Worm (Caenorhabditis elegans) whole organism, young adult: ENCODE results near the gene gldi-8.

ENCODE experiments used
- B0336.3 ChIP-seq: fragments of 200-800 bp; sonication (Bioruptor generic); IDR thresholded peaks from 2 replicates; pipeline ENCODE4 v1.3.6; 2022; ENCODE audit warnings: missing genetic modification characterization, missing compliant biosample characterization
- C17E4.6 ChIP-seq: fragments of 200-800 bp; sonication (Bioruptor generic); IDR thresholded peaks from 2 replicates; pipeline ENCODE4 v1.3.6; 2022; ENCODE audit warnings: missing genetic modification reagents, missing genetic modification characterization, missing compliant biosample characterization
- F22D6.2 ChIP-seq: sonication (generic microtip); optimal IDR thresholded peaks from 2 replicates; lab custom pipeline; 2016; ENCODE audit warnings: mild to moderate bottlenecking, missing genetic modification characterization, missing compliant biosample characterization
- F49E8.2 ChIP-seq: sonication (generic microtip); optimal IDR thresholded peaks from 3 replicates; lab custom pipeline; 2017; ENCODE audit warnings: missing genetic modification characterization, mild to moderate bottlenecking, missing compliant biosample characterization, antibody characterized with exemption, moderate library complexity; ENCODE audit not compliant: insufficient read depth
- F55B11.4 ChIP-seq: sonication (generic microtip); optimal IDR thresholded peaks from 2 replicates; lab custom pipeline; 2016; ENCODE audit warnings: missing compliant biosample characterization, missing genetic modification characterization, borderline replicate concordance; ENCODE audit not compliant: insufficient read depth
- K12H6.12 ChIP-seq: fragments of 200-800 bp; sonication (Bioruptor generic); optimal IDR thresholded peaks from 2 replicates; lab custom pipeline; 2018; ENCODE audit warnings: mild to moderate bottlenecking, missing genetic modification characterization, missing compliant biosample characterization
- Y79H2A.3 ChIP-seq: fragments of 200-800 bp; sonication (Bioruptor generic); conservative IDR thresholded peaks from 2 replicates; pipeline ENCODE4 v1.3.6; 2022; ENCODE audit warnings: missing genetic modification reagents, missing genetic modification characterization, missing compliant biosample characterization
- atf-7 ChIP-seq: sonication (generic microtip); optimal IDR thresholded peaks from 2 replicates; lab custom pipeline; 2017; ENCODE audit warnings: mild to moderate bottlenecking, missing genetic modification characterization, missing compliant biosample characterization
- athp-1 ChIP-seq: sonication (generic microtip); optimal IDR thresholded peaks from 2 replicates; lab custom pipeline; 2017; ENCODE audit warnings: mild to moderate bottlenecking, missing genetic modification characterization, missing compliant biosample characterization
- attf-3 ChIP-seq: fragments of 200-800 bp; sonication (Bioruptor generic); conservative IDR thresholded peaks from 2 replicates; pipeline ENCODE4 v1.3.6; 2022; ENCODE audit warnings: missing genetic modification reagents, missing genetic modification characterization, missing compliant biosample characterization
- attf-5 ChIP-seq: fragments of 200-800 bp; sonication (Bioruptor generic); optimal IDR thresholded peaks from 2 replicates; lab custom pipeline; 2018; ENCODE audit warnings: mild to moderate bottlenecking, missing genetic modification characterization, missing compliant biosample characterization
- bed-2 ChIP-seq: fragments of 200-800 bp; sonication (Bioruptor generic); IDR thresholded peaks from 2 replicates; pipeline ENCODE4 v1.3.6; 2022; ENCODE audit warnings: missing genetic modification reagents, missing genetic modification characterization, missing compliant biosample characterization
- cebp-1 ChIP-seq, 2 experiments: fragments of 200-800 bp in 1 of 2; sonication (Bioruptor generic) in 1 of 2; sonication (generic microtip) in 1 of 2; IDR thresholded peaks in 1 of 2; optimal IDR thresholded peaks in 1 of 2; 2 replicates each; pipeline versions ENCODE4 v1.3.6 to Lab custom; 2017 to 2022; ENCODE audit warnings: missing compliant biosample characterization in 2 of 2, missing genetic modification characterization in 2 of 2, mild to moderate bottlenecking in 1 of 2, missing genetic modification reagents in 1 of 2, moderate library complexity in 1 of 2
- ceh-100 ChIP-seq: fragments of 200-800 bp; sonication (Bioruptor generic); IDR thresholded peaks from 2 replicates; pipeline ENCODE4 v1.3.6; 2022; ENCODE audit warnings: missing genetic modification reagents, missing genetic modification characterization, missing compliant biosample characterization
- chd-7 ChIP-seq: sonication (generic microtip); optimal IDR thresholded peaks from 2 replicates; lab custom pipeline; 2016; ENCODE audit warnings: mild to moderate bottlenecking, missing genetic modification characterization, moderate library complexity, missing compliant biosample characterization
- die-1 ChIP-seq: sonication (generic microtip); optimal IDR thresholded peaks from 2 replicates; lab custom pipeline; 2016; ENCODE audit warnings: missing genotype, mild to moderate bottlenecking, missing genetic modification characterization, missing compliant biosample characterization
- efl-1 ChIP-seq: fragments of 150-350 bp; optimal IDR thresholded peaks from 2 replicates; lab custom pipeline; 2014; ENCODE audit warnings: missing biosample characterization, missing genetic modification reagents, missing genetic modification characterization
- egl-18 ChIP-seq: fragments of 200-800 bp; sonication (Bioruptor generic); IDR thresholded peaks from 2 replicates; pipeline ENCODE4 v1.3.6; 2022; ENCODE audit warnings: missing genetic modification reagents, missing genetic modification characterization, missing compliant biosample characterization
- ekl-4 ChIP-seq: fragments of 200-800 bp; sonication (Bioruptor generic); IDR thresholded peaks from 2 replicates; pipeline ENCODE4 v1.3.6; 2022; ENCODE audit warnings: missing genetic modification reagents, missing genetic modification characterization, missing compliant biosample characterization
- hlh-12 ChIP-seq: sonication (generic microtip); optimal IDR thresholded peaks from 2 replicates; lab custom pipeline; 2016; ENCODE audit warnings: missing genetic modification characterization, missing compliant biosample characterization
- hmg-1.2 ChIP-seq: fragments of 200-800 bp; sonication (Bioruptor generic); IDR thresholded peaks from 2 replicates; pipeline ENCODE4 v1.3.6; 2022; ENCODE audit warnings: missing genetic modification reagents, missing genetic modification characterization, missing compliant biosample characterization
- hmg-20 ChIP-seq: fragments of 200-800 bp; sonication (Bioruptor generic); IDR thresholded peaks from 2 replicates; pipeline ENCODE4 v1.3.6; 2022; ENCODE audit warnings: missing genetic modification reagents, missing genetic modification characterization, missing compliant biosample characterization
- hrde-1 ChIP-seq: sonication (generic microtip); optimal IDR thresholded peaks from 2 replicates; lab custom pipeline; 2016; ENCODE audit warnings: missing genetic modification characterization, mild to moderate bottlenecking, missing compliant biosample characterization, moderate library complexity, missing genotype, missing genetic modification reagents, borderline replicate concordance
- lag-1 ChIP-seq: fragments of 200-800 bp; sonication (Bioruptor generic); IDR thresholded peaks from 2 replicates; pipeline ENCODE4 v1.3.6; 2022; ENCODE audit warnings: missing genetic modification reagents, missing genetic modification characterization, missing compliant biosample characterization
- lin-26 ChIP-seq: fragments of 200-800 bp; sonication (Bioruptor generic); IDR thresholded peaks from 2 replicates; pipeline ENCODE4 v1.3.6; 2022; ENCODE audit warnings: missing genetic modification reagents, missing genetic modification characterization, missing compliant biosample characterization
- lin-40 ChIP-seq: sonication (generic microtip); optimal IDR thresholded peaks from 2 replicates; lab custom pipeline; 2016; ENCODE audit warnings: missing genetic modification characterization, mild to moderate bottlenecking, missing compliant biosample characterization, missing genotype, missing genetic modification reagents
- lir-1 ChIP-seq: fragments of 200-800 bp; sonication (Bioruptor generic); conservative IDR thresholded peaks from 2 replicates; pipeline ENCODE4 v1.3.6; 2022; ENCODE audit warnings: missing genetic modification reagents, missing genetic modification characterization, missing compliant biosample characterization
- lsy-27 ChIP-seq: sonication (generic microtip); optimal IDR thresholded peaks from 2 replicates; lab custom pipeline; 2017; ENCODE audit warnings: missing genetic modification characterization, mild to moderate bottlenecking, missing compliant biosample characterization, antibody characterized with exemption, missing genotype, borderline replicate concordance; ENCODE audit not compliant: insufficient read depth
- mcd-1 ChIP-seq: fragments of 200-800 bp; sonication (Bioruptor generic); IDR thresholded peaks from 2 replicates; pipeline ENCODE4 v1.3.6; 2022; ENCODE audit warnings: missing genetic modification reagents, missing genetic modification characterization, missing compliant biosample characterization
- mel-28 ChIP-seq: sonication (generic microtip); optimal IDR thresholded peaks from 2 replicates; lab custom pipeline; 2016; ENCODE audit warnings: borderline replicate concordance, mild to moderate bottlenecking, missing genetic modification characterization, missing compliant biosample characterization
- nhr-179 ChIP-seq: sonication (generic microtip); optimal IDR thresholded peaks from 2 replicates; lab custom pipeline; 2016; ENCODE audit warnings: mild to moderate bottlenecking, missing genetic modification characterization, missing compliant biosample characterization
- sdz-38 ChIP-seq: sonication (generic microtip); optimal IDR thresholded peaks from 2 replicates; lab custom pipeline; 2016; ENCODE audit warnings: missing genotype, missing genetic modification characterization, missing compliant biosample characterization
- snpc-1.1 ChIP-seq: sonication (generic microtip); optimal IDR thresholded peaks from 2 replicates; lab custom pipeline; 2017; ENCODE audit warnings: missing genetic modification characterization, mild to moderate bottlenecking, missing compliant biosample characterization, antibody characterized with exemption, moderate library complexity, missing genotype, missing genetic modification reagents; ENCODE audit not compliant: insufficient read depth
- snpc-4 ChIP-seq, 5 experiments: fragments of 150-350 bp in 1 of 5; sonication (generic microtip) in 4 of 5; optimal IDR thresholded peaks; 2 replicates each; lab custom pipeline; 2014 to 2018; ENCODE audit warnings: missing genetic modification characterization in 5 of 5, missing biosample characterization in 3 of 5, antibody characterized with exemption in 2 of 5, mild to moderate bottlenecking in 2 of 5, missing compliant biosample characterization in 2 of 5, missing genotype in 2 of 5, moderate library complexity in 2 of 5, missing genetic modification reagents in 1 of 5
- somi-1 ChIP-seq: fragments of 200-800 bp; sonication (Bioruptor generic); optimal IDR thresholded peaks from 2 replicates; lab custom pipeline; 2018; ENCODE audit warnings: mild to moderate bottlenecking, missing genetic modification characterization, missing compliant biosample characterization
- tbp1 ChIP-seq: fragments of 200-800 bp; sonication (Bioruptor generic); optimal IDR thresholded peaks from 2 replicates; lab custom pipeline; 2018; ENCODE audit warnings: mild to moderate bottlenecking, missing genetic modification characterization, missing compliant biosample characterization
- unc-130 ChIP-seq: sonication (generic microtip); optimal IDR thresholded peaks from 2 replicates; lab custom pipeline; 2016; ENCODE audit warnings: missing genetic modification reagents, missing genetic modification characterization, missing compliant biosample characterization
- zfh-2 ChIP-seq: fragments of 200-800 bp; sonication (Bioruptor generic); conservative IDR thresholded peaks from 2 replicates; pipeline ENCODE4 v1.3.6; 2022; ENCODE audit warnings: missing genetic modification reagents, missing genetic modification characterization, missing compliant biosample characterization
- ztf-26 ChIP-seq: sonication (generic microtip); optimal IDR thresholded peaks from 2 replicates; lab custom pipeline; 2017; ENCODE audit warnings: missing genetic modification characterization, missing compliant biosample characterization
- ztf-28 ChIP-seq: fragments of 200-800 bp; sonication (Bioruptor generic); IDR thresholded peaks from 2 replicates; pipeline ENCODE4 v1.3.6; 2022; ENCODE audit warnings: missing genetic modification reagents, missing genetic modification characterization, missing compliant biosample characterization

The gldi-8 gene

ce11 chrIII:12612519-12612935 is 13.0 kb upstream of the gldi-8 start (continued):
- TF ChIP-seq lag-1 (GFP tag; lab: Robert Waterston, UW) (no peak), snpc-1.1 (tag; lab: Kevin White, UChicago) (no peak), ztf-28 (no peak), tbp1 (GFP tag; lab: Kevin White, UChicago) (peak; percentile 73), unc-130 (GFP tag; lab: Kevin White, UChicago) (no peak), ekl-4 (GFP tag; lab: Robert Waterston, UW) (peak; percentile 94), F55B11.4 (tag; lab: Kevin White, UChicago) (no peak), C17E4.6 (GFP tag; lab: Robert Waterston, UW) (peak; percentile 27; the same call in 1 of the 2 replicates), die-1 (peak; percentile 74), ztf-26 (tag; lab: Kevin White, UChicago) (peak; percentile 93), mel-28 (tag; lab: Kevin White, UChicago) (no peak), hrde-1 (tag; lab: Kevin White, UChicago) (no peak), K12H6.12 (tag; lab: Kevin White, UChicago) (peak; percentile 98), hlh-12 (tag; lab: Kevin White, UChicago) (no peak), ceh-100 (GFP tag; lab: Robert Waterston, UW) (peak; percentile 55; the same call in 1 of the 2 replicates), mcd-1 (GFP tag; lab: Robert Waterston, UW) (peak; percentile 86), lin-40 (tag; lab: Kevin White, UChicago) (peak; percentile 98), lin-26 (GFP tag; lab: Robert Waterston, UW) (peak; percentile 69; the same call in 1 of the 2 replicates), cebp-1 (GFP tag; IDR thresholded peaks at IDR 0.05; lab: Robert Waterston, UW) (peak; percentile 66), cebp-1 (tag; optimal IDR thresholded peaks at IDR 0.05; lab: Kevin White, UChicago) (peak; percentile 94), nhr-179 (no peak), chd-7 (tag; lab: Kevin White, UChicago) (peak; percentile 98), sdz-38 (tag; lab: Kevin White, UChicago) (no peak), Y79H2A.3 (GFP tag; lab: Robert Waterston, UW) (no peak), hmg-20 (GFP tag; lab: Robert Waterston, UW) (0 out of 2 replicates have a peak, but pooled peaks have one; percentile 49), bed-2 (GFP tag; lab: Robert Waterston, UW) (0 out of 2 replicates have a peak, but pooled peaks have one; percentile 9), snpc-4 (GFP tag; optimal IDR thresholded peaks at IDR 0.05; lab: Kevin White, UChicago) (peak; percentile 30), snpc-4 (tag; optimal IDR thresholded peaks at IDR 0.05; lab: Kevin White, UChicago) (peak; percentile 41 to 78 (median 64)), lsy-27 (tag; lab: Kevin White, UChicago) (no peak), B0336.3 (GFP tag; lab: Robert Waterston, UW) (peak; percentile 94), F22D6.2 (tag; lab: Kevin White, UChicago) (peak; percentile 84), efl-1 (GFP tag; lab: Kevin White, UChicago) (no peak), F49E8.2 (no peak), egl-18 (GFP tag; lab: Robert Waterston, UW) (peak; percentile 80), somi-1 (GFP tag; lab: Kevin White, UChicago) (peak; percentile 99), zfh-2 (GFP tag; lab: Robert Waterston, UW) (peak; percentile 98), attf-5 (GFP tag; lab: Kevin White, UChicago) (peak; percentile 91), hmg-1.2 (peak; percentile 93), attf-3 (GFP tag; lab: Robert Waterston, UW) (peak; percentile 46), atf-7 (tag; lab: Kevin White, UChicago) (peak; percentile 97), athp-1 (tag; lab: Kevin White, UChicago) (peak; percentile 76), lir-1 (peak; percentile 89)
